Worm (Caenorhabditis elegans): Measurements from ENCODE around the gene tra-1.

- TF ChIP-seq tbx-37 (GFP tag; conservative IDR thresholded peaks at IDR 0.05), result no peak
- TF ChIP-seq flt-1 (GFP tag; IDR thresholded peaks at IDR 0.05), result no peak
- TF ChIP-seq hmbx-1 (tag; optimal IDR thresholded peaks at IDR 0.05), result no peak
- no peak for TF ChIP-seq B0310.2 (tag; optimal IDR thresholded peaks at IDR 0.05)
- TF ChIP-seq ama-1 (optimal IDR thresholded peaks at IDR 0.05), result no peak
Measured at ce11 chrIII:11169680-11170079, 25.3 kb downstream of the tra-1 start.

All from whole organism, early embryonic.